Worm (Caenorhabditis elegans): ENCODE results near the gene F27D9.13.

Gene F27D9.13

ce11 chrX:7710187-7710586 is 42.9 kb upstream of the F27D9.13 start:
- peak; percentile 48 for TF ChIP-seq aha-1 (tag)
- no peak for TF ChIP-seq snpc-1.2 (GFP tag; IDR thresholded peaks at IDR 0.05)
- no peak for TF ChIP-seq nhr-77 (tag; optimal IDR thresholded peaks at IDR 0.05)
- TF ChIP-seq nhr-237 (tag; optimal IDR thresholded peaks at IDR 0.05) = no peak
- TF ChIP-seq R02D3.7 (tag; optimal IDR thresholded peaks at IDR 0.05) = no peak
- TF ChIP-seq lsy-2 (tag; optimal IDR thresholded peaks at IDR 0.05) = no peak
- TF ChIP-seq daf-12 (tag; optimal IDR thresholded peaks at IDR 0.05) = no peak
- TF ChIP-seq daf-19 (GFP tag; conservative IDR thresholded peaks at IDR 0.05) = no peak
- TF ChIP-seq T20F7.1 (GFP tag; optimal IDR thresholded peaks at IDR 0.05) = no peak
- TF ChIP-seq hlh-30 (tag; optimal IDR thresholded peaks at IDR 0.05; ENCODE audit: insufficient read depth) = peak; percentile 20
- TF ChIP-seq attf-4 (tag; optimal IDR thresholded peaks at IDR 0.05) = no peak
- no peak for TF ChIP-seq mep-1 (tag; optimal IDR thresholded peaks at IDR 0.05)
- TF ChIP-seq nhr-102 (tag; optimal IDR thresholded peaks at IDR 0.05) = no peak
- no peak for TF ChIP-seq lin-39 (tag; optimal IDR thresholded peaks at IDR 0.05)

- TF ChIP-seq mdt-29 (GFP tag; IDR thresholded peaks at IDR 0.05) (no peak), lin-15B (tag; optimal IDR thresholded peaks at IDR 0.05) (no peak), lin-29 (GFP tag; IDR thresholded peaks at IDR 0.05) (no peak)
Measured at ce11 chrX:7707031-7707430, 39.8 kb upstream of the F27D9.13 start, which contains the start of gene kvs-1. TSS of gene kvs-1 (minus strand) at chrX:7707131.

ce11 chrX:7703863-7704262 is 36.6 kb upstream of the F27D9.13 start:
- TF ChIP-seq aha-1 (tag) (peak; percentile 70), daf-12 (tag; optimal IDR thresholded peaks at IDR 0.05) (no peak)

- TF ChIP-seq unc-62 (GFP tag; optimal IDR thresholded peaks at IDR 0.05 in 1 of 2) = peak in 1 of 2 experiments; percentile 71
- no peak for TF ChIP-seq unc-62 (tag; optimal IDR thresholded peaks at IDR 0.05)
- TF ChIP-seq dve-1 (tag; optimal IDR thresholded peaks at IDR 0.05; ENCODE audit: insufficient read depth) = no peak
- TF ChIP-seq fos-1 (tag; optimal IDR thresholded peaks at IDR 0.05) = no peak
- TF ChIP-seq aha-1 (tag) = peak; percentile 48
- TF ChIP-seq nhr-10 (tag; optimal IDR thresholded peaks at IDR 0.05) = no peak
Measured at ce11 chrX:7689570-7689969, 22.3 kb upstream of the F27D9.13 start.

- TF ChIP-seq lin-1 (GFP tag; IDR thresholded peaks at IDR 0.05) = no peak
- TF ChIP-seq unc-62 (GFP tag; optimal IDR thresholded peaks at IDR 0.05 in 1 of 2) = no peak
- TF ChIP-seq unc-62 (tag; optimal IDR thresholded peaks at IDR 0.05) = no peak
- no peak for TF ChIP-seq nhr-25 (tag; optimal IDR thresholded peaks at IDR 0.05; ENCODE audit: borderline replicate concordance, insufficient read depth)
- no peak for TF ChIP-seq mep-1 (tag; optimal IDR thresholded peaks at IDR 0.05)
- TF ChIP-seq hif-1 (tag; optimal IDR thresholded peaks at IDR 0.05) = no peak
- TF ChIP-seq T26A8.4 (GFP tag; IDR thresholded peaks at IDR 0.05) = no peak
- TF ChIP-seq mes-2 (tag; optimal IDR thresholded peaks at IDR 0.05; ENCODE audit: poor library complexity, severe bottlenecking) = no peak
- TF ChIP-seq Y105C5A.15 (GFP tag; IDR thresholded peaks at IDR 0.05) = no peak
- TF ChIP-seq F10B5.3 (tag; optimal IDR thresholded peaks at IDR 0.05) = no peak
- TF ChIP-seq attf-4 (tag; optimal IDR thresholded peaks at IDR 0.05) = no peak
- TF ChIP-seq lin-38 (GFP tag; IDR thresholded peaks at IDR 0.05) = no peak
- TF ChIP-seq sdz-12 (GFP tag; optimal IDR thresholded peaks at IDR 0.05) = no peak
- TF ChIP-seq lin-15B (tag; optimal IDR thresholded peaks at IDR 0.05) = no peak
- no peak for TF ChIP-seq ceh-82 (tag; optimal IDR thresholded peaks at IDR 0.05)
- TF ChIP-seq dmd-9 (GFP tag; IDR thresholded peaks at IDR 0.05) = no peak
- TF ChIP-seq ceh-44 (GFP tag; IDR thresholded peaks at IDR 0.05) = no peak
- no peak for TF ChIP-seq ama-1 (optimal IDR thresholded peaks at IDR 0.05)
- no peak for TF ChIP-seq daf-19 (GFP tag; conservative IDR thresholded peaks at IDR 0.05)
- no peak for TF ChIP-seq gei-8 (GFP tag; optimal IDR thresholded peaks at IDR 0.05)
- TF ChIP-seq hlh-11 (tag; optimal IDR thresholded peaks at IDR 0.05) = no peak
Measured at ce11 chrX:7689119-7689518, 21.9 kb upstream of the F27D9.13 start, which contains the start of gene clik-2. TSS of gene clik-2 (minus strand) at chrX:7689219.

All from whole organism, L4 larva.